Worm (Caenorhabditis elegans): Measurements from ENCODE around the gene eps-8.

ce11 chrIV:14883812-14884211, 4.5 kb downstream of the eps-8 start:
- no peak for TF ChIP-seq hlh-30 (tag; optimal IDR thresholded peaks at IDR 0.05; ENCODE audit: insufficient read depth)
- no peak for TF ChIP-seq pros-1 (tag; optimal IDR thresholded peaks at IDR 0.05)
- TF ChIP-seq pag-3 (tag; optimal IDR thresholded peaks at IDR 0.05; ENCODE audit: borderline replicate concordance) = no peak
- no peak for TF ChIP-seq ttx-3 (tag; optimal IDR thresholded peaks at IDR 0.05)
- no peak for TF ChIP-seq pha-2 (tag; optimal IDR thresholded peaks at IDR 0.05)
- no peak for TF ChIP-seq nhr-232 (tag; optimal IDR thresholded peaks at IDR 0.05)
- TF ChIP-seq unc-86 (tag; optimal IDR thresholded peaks at IDR 0.05) = no peak
- TF ChIP-seq K02D7.2 (tag; optimal IDR thresholded peaks at IDR 0.05) = no peak
- no peak for TF ChIP-seq hlh-8 (tag; optimal IDR thresholded peaks at IDR 0.05)
- TF ChIP-seq ama-1 (optimal IDR thresholded peaks at IDR 0.05) = no peak
- TF ChIP-seq sdc-2 (tag; optimal IDR thresholded peaks at IDR 0.05) = no peak
- TF ChIP-seq pha-4 (tag; optimal IDR thresholded peaks at IDR 0.05) = no peak
- TF ChIP-seq madf-2 (tag; optimal IDR thresholded peaks at IDR 0.05) = no peak
- TF ChIP-seq pat-9 (tag; optimal IDR thresholded peaks at IDR 0.05) = no peak

Measured in whole organism, late embryonic.